Worm (Caenorhabditis elegans): Measurements from ENCODE around the gene zchc-1A.

The zchc-1A gene

ce11 chrX:5205561-5205960, 31.4 kb downstream of the zchc-1A start, which contains the start of gene H28G03.2 (continued):
- TF ChIP-seq lin-54 (GFP tag; optimal IDR thresholded peaks at IDR 0.05) (no peak), chd-7 (tag; optimal IDR thresholded peaks at IDR 0.05) (no peak), egrh-3 (GFP tag; IDR thresholded peaks at IDR 0.05) (no peak), F57C9.4 (tag; optimal IDR thresholded peaks at IDR 0.05) (no peak), ztf-28 (GFP tag; IDR thresholded peaks at IDR 0.05) (no peak), nhr-120 (GFP tag; IDR thresholded peaks at IDR 0.05) (no peak), ceh-27 (GFP tag; optimal IDR thresholded peaks at IDR 0.05) (peak; percentile 40), C06A6.2 (GFP tag; conservative IDR thresholded peaks at IDR 0.05) (no peak), ztf-3 (GFP tag; optimal IDR thresholded peaks at IDR 0.05) (no peak), F22D6.2 (tag; optimal IDR thresholded peaks at IDR 0.05) (no peak), lin-40 (tag; optimal IDR thresholded peaks at IDR 0.05) (no peak), Y79H2A.3 (GFP tag; conservative IDR thresholded peaks at IDR 0.05) (no peak)

DNA sequence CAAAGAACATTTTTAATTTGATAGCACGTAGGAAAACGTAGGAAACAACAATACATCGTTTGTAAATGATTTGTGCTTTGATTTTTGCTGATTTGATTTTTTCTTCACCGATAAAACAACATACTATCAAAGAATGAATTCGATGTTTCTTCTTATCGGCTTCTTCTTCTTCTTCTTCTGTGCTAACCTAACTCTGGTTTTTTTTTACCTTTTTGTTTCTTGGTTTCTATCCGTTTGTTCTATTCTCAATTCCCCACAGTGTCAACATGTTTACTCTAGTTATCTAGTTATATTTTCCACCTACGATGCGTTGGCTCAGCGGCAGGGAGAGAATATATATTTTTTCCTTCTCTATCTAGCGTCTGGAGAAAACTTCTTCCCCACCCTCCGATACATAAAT, 33.6 kb downstream of the zchc-1A start:
- peak; percentile 1 for TF ChIP-seq nhr-80 (tag; optimal IDR thresholded peaks at IDR 0.05)
- no peak for TF ChIP-seq cebp-2 (GFP tag; IDR thresholded peaks at IDR 0.05)
- TF ChIP-seq unc-130 (GFP tag; optimal IDR thresholded peaks at IDR 0.05) = no peak

ce11 chrX:5208326-5208725, 34.2 kb downstream of the zchc-1A start:
- TF ChIP-seq tbx-9 (tag; optimal IDR thresholded peaks at IDR 0.05; ENCODE audit: borderline replicate concordance) (no peak), zfh-2 (GFP tag; conservative IDR thresholded peaks at IDR 0.05) (peak; percentile 81), ceh-100 (GFP tag; IDR thresholded peaks at IDR 0.05) (no peak), lin-35 (GFP tag; optimal IDR thresholded peaks at IDR 0.05) (no peak), snpc-4 (GFP tag; optimal IDR thresholded peaks at IDR 0.05) (no peak), snpc-4 (tag; optimal IDR thresholded peaks at IDR 0.05) (no peak), hlh-26 (GFP tag; conservative IDR thresholded peaks at IDR 0.05) (no peak), bed-1 (GFP tag; IDR thresholded peaks at IDR 0.05) (no peak), Y56A3A.18 (GFP tag; IDR thresholded peaks at IDR 0.05) (no peak), chd-7 (tag; optimal IDR thresholded peaks at IDR 0.05) (peak; percentile 0), ccch-3 (GFP tag; optimal IDR thresholded peaks at IDR 0.05) (no peak), lir-1 (GFP tag; conservative IDR thresholded peaks at IDR 0.05) (no peak), mcd-1 (GFP tag; IDR thresholded peaks at IDR 0.05) (no peak), nfyb-1 (GFP tag; IDR thresholded peaks at IDR 0.05) (0 out of 2 replicates have a peak, but pooled peaks have one; percentile 11)

DNA sequence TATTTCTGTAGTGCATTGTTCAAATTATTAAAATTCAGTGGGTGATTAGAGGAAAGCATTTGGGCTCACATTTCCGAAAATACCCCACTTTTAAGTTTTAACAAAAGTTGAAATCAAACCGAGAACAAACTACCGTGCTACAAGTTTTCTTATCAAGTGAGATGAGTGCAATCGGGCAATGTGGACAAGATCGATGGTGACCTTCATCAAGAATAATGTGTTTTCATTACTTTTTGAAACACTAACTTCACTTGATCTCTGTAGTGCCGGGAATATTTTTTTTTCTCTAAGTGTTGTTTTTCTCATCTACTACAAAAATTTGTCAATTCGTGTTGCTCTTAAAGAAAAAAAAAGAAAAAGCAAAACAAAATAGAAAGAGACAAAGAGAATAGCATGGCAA, 34.7 kb downstream of the zchc-1A start:
- TF ChIP-seq lsy-27 (tag; optimal IDR thresholded peaks at IDR 0.05; ENCODE audit: borderline replicate concordance, insufficient read depth) (no peak), attf-6 (GFP tag; IDR thresholded peaks at IDR 0.05) (no peak), Y53F4B.3 (GFP tag; IDR thresholded peaks at IDR 0.05) (no peak), ztf-6 (GFP tag; IDR thresholded peaks at IDR 0.05) (no peak), ceh-79 (tag; optimal IDR thresholded peaks at IDR 0.05) (no peak)

ce11 chrX:5209429-5209828, 35.3 kb downstream of the zchc-1A start:
- no peak for TF ChIP-seq ztf-25 (GFP tag; IDR thresholded peaks at IDR 0.05)
- TF ChIP-seq ztf-18 (tag; optimal IDR thresholded peaks at IDR 0.05) = no peak
- TF ChIP-seq ztf-3 (GFP tag; optimal IDR thresholded peaks at IDR 0.05) = no peak
- TF ChIP-seq madf-6 (GFP tag; IDR thresholded peaks at IDR 0.05) = no peak
- 0 out of 2 replicates have a peak, but pooled peaks have one; percentile 35 for TF ChIP-seq zfh-2 (GFP tag; conservative IDR thresholded peaks at IDR 0.05)
- no peak for TF ChIP-seq hlh-26 (GFP tag; conservative IDR thresholded peaks at IDR 0.05)
- TF ChIP-seq egl-18 (GFP tag; IDR thresholded peaks at IDR 0.05) = no peak
- TF ChIP-seq nhr-90 (tag; optimal IDR thresholded peaks at IDR 0.05) = no peak
- no peak for TF ChIP-seq F22D6.2 (tag; optimal IDR thresholded peaks at IDR 0.05)
- no peak for TF ChIP-seq ztf-28 (GFP tag; IDR thresholded peaks at IDR 0.05)
- no peak for TF ChIP-seq rec-8 (tag; optimal IDR thresholded peaks at IDR 0.05)
- no peak for TF ChIP-seq ceh-100 (GFP tag; IDR thresholded peaks at IDR 0.05)
- no peak for TF ChIP-seq lag-1 (GFP tag; IDR thresholded peaks at IDR 0.05)
- TF ChIP-seq sptf-2 (GFP tag; optimal IDR thresholded peaks at IDR 0.05) = no peak
- TF ChIP-seq tbp1 (GFP tag; optimal IDR thresholded peaks at IDR 0.05) = no peak
- no peak for TF ChIP-seq snpc-1.1 (tag; optimal IDR thresholded peaks at IDR 0.05; ENCODE audit: insufficient read depth)

All from whole organism, young adult.